Fruit fly (Drosophila melanogaster) whole organism, embryonic: ENCODE data around the gene CG6000.

Experiments used
- B-H2 ChIP-seq: fragments of 200-800 bp; sonication (Bioruptor generic); optimal IDR thresholded peaks from 2 replicates; lab custom pipeline; 2018; ENCODE audit warnings: missing biosample characterization, mild to moderate bottlenecking, missing genetic modification characterization
- CG1024 ChIP-seq: fragments of 200-800 bp; sonication (Bioruptor generic); IDR thresholded peaks from 2 replicates; pipeline ENCODE4 v1.3.6; 2022; ENCODE audit warnings: missing biosample characterization, missing genetic modification characterization
- CG11093 ChIP-seq: fragments of 200-800 bp; sonication (Bioruptor generic); IDR thresholded peaks from 3 replicates; pipeline ENCODE4 v1.3.6; 2022; ENCODE audit warnings: missing biosample characterization, missing genetic modification characterization
- CG13296 ChIP-seq: fragments of 200-800 bp; sonication (Bioruptor generic); optimal IDR thresholded peaks from 3 replicates; lab custom pipeline; 2018; ENCODE audit warnings: missing biosample characterization, mild to moderate bottlenecking, missing genetic modification characterization
- CG14014 ChIP-seq: fragments of 200-800 bp; sonication (Bioruptor generic); IDR thresholded peaks from 2 replicates; pipeline ENCODE4 v1.3.6; 2022; ENCODE audit warnings: missing biosample characterization, missing genetic modification characterization
- CG1647 ChIP-seq: fragments of 200-800 bp; sonication (Bioruptor generic); optimal IDR thresholded peaks from 3 replicates; lab custom pipeline; 2016; ENCODE audit warnings: missing biosample characterization, missing genetic modification characterization
- CG17361 ChIP-seq: fragments of 200-800 bp; sonication (Bioruptor generic); IDR thresholded peaks from 3 replicates; pipeline ENCODE4 v1.3.6; 2022; ENCODE audit warnings: missing biosample characterization, missing genetic modification characterization
- CG2120 ChIP-seq: fragments of 200-800 bp; sonication (Bioruptor generic); optimal IDR thresholded peaks from 3 replicates; lab custom pipeline; 2016; ENCODE audit warnings: missing biosample characterization, missing genetic modification characterization
- CG3163 ChIP-seq: fragments of 200-800 bp; sonication (Bioruptor generic); optimal IDR thresholded peaks from 3 replicates; lab custom pipeline; 2016; ENCODE audit warnings: missing biosample characterization, missing genetic modification characterization
- CG34376 ChIP-seq: fragments of 200-800 bp; sonication (Bioruptor generic); optimal IDR thresholded peaks from 2 replicates; lab custom pipeline; 2018; ENCODE audit warnings: missing biosample characterization, mild to moderate bottlenecking, missing genetic modification characterization
- CG42726 ChIP-seq: fragments of 200-800 bp; sonication (Bioruptor generic); IDR thresholded peaks from 2 replicates; pipeline ENCODE4 v1.3.6; 2022; ENCODE audit warnings: missing biosample characterization, missing genetic modification characterization; ENCODE audit not compliant: partially characterized antibody
- CG4360 ChIP-seq: fragments of 200-800 bp; sonication (Bioruptor generic); IDR thresholded peaks from 2 replicates; pipeline ENCODE4 v1.3.6; 2022; ENCODE audit warnings: missing biosample characterization, missing genetic modification characterization
- CG8089 ChIP-seq: fragments of 200-800 bp; sonication (Bioruptor generic); optimal IDR thresholded peaks from 3 replicates; lab custom pipeline; 2016; ENCODE audit warnings: missing biosample characterization, missing genetic modification characterization
- CG9932 ChIP-seq: fragments of 200-800 bp; sonication (Bioruptor generic); IDR thresholded peaks from 2 replicates; pipeline ENCODE4 v1.3.6; 2022; ENCODE audit warnings: missing biosample characterization, missing genetic modification characterization
- D19B ChIP-seq: fragments of 200-800 bp; sonication (Bioruptor generic); optimal IDR thresholded peaks from 2 replicates; lab custom pipeline; 2017; ENCODE audit warnings: missing biosample characterization, mild to moderate bottlenecking, missing genetic modification characterization
- Ets65A ChIP-seq: fragments of 200-800 bp; sonication (Bioruptor generic); peaks from one replicate; lab custom pipeline; 2016; ENCODE audit warnings: missing biosample characterization, missing genetic modification characterization
- Fer1 ChIP-seq: fragments of 200-800 bp; sonication (Bioruptor generic); optimal IDR thresholded peaks from 2 replicates; lab custom pipeline; 2017; ENCODE audit warnings: missing biosample characterization, mild to moderate bottlenecking, missing genetic modification characterization
- Fer2 ChIP-seq: fragments of 200-800 bp; sonication (Bioruptor generic); optimal IDR thresholded peaks from 2 replicates; lab custom pipeline; 2018; ENCODE audit warnings: missing biosample characterization, mild to moderate bottlenecking, missing genetic modification characterization, moderate library complexity
- H15 ChIP-seq: fragments of 200-800 bp; sonication (Bioruptor generic); IDR thresholded peaks from 3 replicates; pipeline ENCODE4 v1.3.6; 2022; ENCODE audit warnings: missing biosample characterization, missing genetic modification characterization
- Hmr ChIP-seq: fragments of 200-800 bp; sonication (Bioruptor generic); optimal IDR thresholded peaks from 3 replicates; lab custom pipeline; 2017; ENCODE audit warnings: mild to moderate bottlenecking, missing biosample characterization, missing genetic modification reagents, missing genetic modification characterization
- Hmx ChIP-seq: fragments of 200-800 bp; sonication (Bioruptor generic); optimal IDR thresholded peaks from 2 replicates; lab custom pipeline; 2016; ENCODE audit warnings: missing biosample characterization, missing genetic modification characterization
- MBD-R2 ChIP-seq: fragments of 200-800 bp; sonication (Bioruptor generic); IDR thresholded peaks from 2 replicates; pipeline ENCODE4 v1.3.6; 2022; ENCODE audit warnings: missing biosample characterization, missing genetic modification characterization
- Nf-YC ChIP-seq: fragments of 200-800 bp; optimal IDR thresholded peaks from 3 replicates; lab custom pipeline; 2019; ENCODE audit warnings: missing biosample characterization, mild to moderate bottlenecking, missing genetic modification characterization, moderate library complexity
- Pdp1 ChIP-seq, 2 experiments: fragments of 200-800 bp; sonication (Bioruptor generic); optimal IDR thresholded peaks; 3 replicates each; lab custom pipeline; 2016; ENCODE audit warnings: missing biosample characterization in 2 of 2, missing genetic modification characterization in 2 of 2, mild to moderate bottlenecking in 1 of 2, moderate library complexity in 1 of 2
- Rfx ChIP-seq: fragments of 200-800 bp; sonication (Bioruptor generic); IDR thresholded peaks from 2 replicates; pipeline ENCODE4 v1.3.6; 2022; ENCODE audit warnings: missing biosample characterization, missing genetic modification characterization
- Six4 ChIP-seq: fragments of 200-800 bp; sonication (Bioruptor generic); optimal IDR thresholded peaks from 2 replicates; lab custom pipeline; 2016; ENCODE audit warnings: missing biosample characterization, missing genetic modification characterization
- chinmo ChIP-seq: fragments of 200-800 bp; sonication (Bioruptor generic); IDR thresholded peaks from 4 replicates; pipeline ENCODE4 v1.3.6; 2022; ENCODE audit warnings: missing biosample characterization, missing genetic modification characterization; ENCODE audit not compliant: partially characterized antibody
- crp ChIP-seq, 2 experiments: fragments of 200-800 bp; sonication (Bioruptor generic); optimal IDR thresholded peaks; 2 replicates in 1 of 2; 3 replicates in 1 of 2; lab custom pipeline; 2017; ENCODE audit warnings: missing biosample characterization in 2 of 2, missing genetic modification characterization in 2 of 2, mild to moderate bottlenecking in 1 of 2, moderate library complexity in 1 of 2
- ftz-f1 ChIP-seq: fragments of 200-800 bp; sonication (Bioruptor generic); optimal IDR thresholded peaks from 2 replicates; lab custom pipeline; 2016; ENCODE audit warnings: missing biosample characterization, missing genetic modification characterization
- gfzf ChIP-seq: fragments of 200-800 bp; sonication (Bioruptor generic); optimal IDR thresholded peaks from 2 replicates; lab custom pipeline; 2016; ENCODE audit warnings: missing biosample characterization, mild to moderate bottlenecking, missing genetic modification characterization, moderate library complexity
- grau ChIP-seq: fragments of 200-800 bp; optimal IDR thresholded peaks from 3 replicates; lab custom pipeline; 2019; ENCODE audit warnings: missing biosample characterization, mild to moderate bottlenecking, missing genetic modification characterization, moderate library complexity
- gro ChIP-seq: fragments of 200-800 bp; sonication (Bioruptor generic); optimal IDR thresholded peaks from 2 replicates; lab custom pipeline; 2016; ENCODE audit warnings: missing biosample characterization, missing genetic modification characterization
- gt ChIP-seq: fragments of 200-800 bp; sonication (Bioruptor generic); IDR thresholded peaks from 2 replicates; pipeline ENCODE4 v1.3.6; 2022; ENCODE audit warnings: missing biosample characterization, missing genetic modification characterization
- her ChIP-seq: fragments of 200-800 bp; sonication (Bioruptor generic); optimal IDR thresholded peaks from 2 replicates; lab custom pipeline; 2016; ENCODE audit warnings: missing biosample characterization, missing genetic modification characterization
- hkb ChIP-seq, 2 experiments: fragments of 200-800 bp in 1 of 2; fragments of >200 bp in 1 of 2; sonication (Bioruptor generic) in 1 of 2; IDR thresholded peaks in 1 of 2; optimal IDR thresholded peaks in 1 of 2; 2 replicates each; pipeline versions ENCODE4 v1.3.6 to Lab custom; 2017 to 2022; ENCODE audit warnings: missing biosample characterization in 1 of 2, missing genetic modification characterization in 1 of 2
- hth ChIP-seq: fragments of >200 bp; optimal IDR thresholded peaks from 2 replicates; lab custom pipeline; 2017; ENCODE audit warnings: inconsistent platforms
- kni ChIP-seq: fragments of 200-800 bp; sonication (Bioruptor generic); optimal IDR thresholded peaks from 3 replicates; lab custom pipeline; 2017; ENCODE audit warnings: mild to moderate bottlenecking, missing biosample characterization, missing genetic modification reagents, missing genetic modification characterization
- lmd ChIP-seq: fragments of 200-800 bp; sonication (Bioruptor generic); IDR thresholded peaks from 2 replicates; pipeline ENCODE4 v1.3.6; 2022; ENCODE audit warnings: missing biosample characterization, missing genetic modification characterization
- nau ChIP-seq: fragments of 200-800 bp; sonication (Bioruptor generic); optimal IDR thresholded peaks from 3 replicates; lab custom pipeline; 2017; ENCODE audit warnings: missing biosample characterization, mild to moderate bottlenecking, missing genetic modification characterization, missing genetic modification reagents
- pan ChIP-seq, 4 experiments: fragments of >200 bp in 3 of 4; fragments of 200-800 bp in 1 of 4; sonication (Bioruptor generic) in 1 of 4; optimal IDR thresholded peaks in 3 of 4; IDR thresholded peaks in 1 of 4; 2 replicates each; pipeline versions ENCODE4 v1.3.6 to Lab custom; 2017 to 2022; ENCODE audit warnings: missing biosample characterization in 2 of 4, missing genetic modification characterization in 2 of 4, mixed read lengths in 1 of 4
- pb ChIP-seq: fragments of 200-800 bp; sonication (Bioruptor generic); optimal IDR thresholded peaks from 3 replicates; lab custom pipeline; 2016; ENCODE audit warnings: missing biosample characterization, missing genetic modification characterization
- sqz ChIP-seq: fragments of 200-800 bp; sonication (Bioruptor generic); optimal IDR thresholded peaks from 3 replicates; lab custom pipeline; 2018; ENCODE audit warnings: missing biosample characterization, mild to moderate bottlenecking, missing genetic modification characterization
- unc-4 ChIP-seq: fragments of 200-800 bp; sonication (Bioruptor generic); IDR thresholded peaks from 2 replicates; pipeline ENCODE4 v1.3.6; 2022; ENCODE audit warnings: missing biosample characterization, missing genetic modification characterization; ENCODE audit not compliant: partially characterized antibody
- vvl ChIP-seq: fragments of 200-800 bp; sonication (Bioruptor generic); IDR thresholded peaks from 2 replicates; pipeline ENCODE4 v1.3.6; 2022; ENCODE audit warnings: missing biosample characterization, missing genetic modification characterization

Gene CG6000

dm6 chr3R:24050690-24051440, 3.3 kb upstream of the CG6000 start, which contains the start of the genes Atg6 and Pisd (continued):
- no peak for TF ChIP-seq CG8089 (GFP tag; lab: Kevin White, UChicago)

dm6 chr3R:24051459-24052165, 2.6 kb upstream of the CG6000 start:
- TF ChIP-seq hth (lab: Kevin White, UChicago) (no peak), CG2120 (GFP tag; lab: Kevin White, UChicago) (peak; percentile 26), CG11093 (GFP tag; lab: Robert Waterston, UW) (no peak), CG17361 (GFP tag; lab: Robert Waterston, UW) (0 out of 3 replicates have a peak, but pooled peaks have one; percentile 9), CG4360 (GFP tag; lab: Robert Waterston, UW) (0 out of 2 replicates have a peak, but pooled peaks have one; percentile 7), Rfx (GFP tag; lab: Robert Waterston, UW) (peak; percentile 54; the same call in 1 of the 2 replicates), H15 (GFP tag; lab: Robert Waterston, UW) (no peak), ftz-f1 (GFP tag; lab: Kevin White, UChicago) (peak; percentile 13), CG34376 (GFP tag; lab: Kevin White, UChicago) (peak; percentile 73), kni (GFP tag; lab: Kevin White, UChicago) (no peak), CG1024 (0 out of 2 replicates have a peak, but pooled peaks have one; percentile 19), crp (GFP tag; optimal IDR thresholded peaks at IDR 0.05; lab: Kevin White, UChicago) (peak in 1 of 2 experiments; percentile 26), sqz (GFP tag; lab: Kevin White, UChicago) (no peak), vvl (GFP tag; lab: Robert Waterston, UW) (peak; percentile 29), CG14014 (GFP tag; lab: Robert Waterston, UW) (peak; percentile 30; the same call in 1 of the 2 replicates), D19B (GFP tag; lab: Kevin White, UChicago) (no peak), unc-4 (GFP tag; lab: Robert Waterston, UW) (0 out of 2 replicates have a peak, but pooled peaks have one; percentile 19), nau (peak; percentile 7), Nf-YC (peak; percentile 10), CG42726 (GFP tag; lab: Robert Waterston, UW) (peak; percentile 38; the same call in 1 of the 2 replicates), CG3163 (GFP tag; lab: Kevin White, UChicago) (no peak), Hmr (no peak), pb (GFP tag; lab: Kevin White, UChicago) (no peak), her (GFP tag; lab: Kevin White, UChicago) (peak; percentile 18), Ets65A (GFP tag; lab: Kevin White, UChicago) (peak; percentile 54), Six4 (GFP tag; lab: Kevin White, UChicago) (no peak), gro (GFP tag; lab: Kevin White, UChicago) (peak; percentile 9), MBD-R2 (GFP tag; lab: Robert Waterston, UW) (peak; percentile 32; the same call in 1 of the 2 replicates), Pdp1 (GFP tag; optimal IDR thresholded peaks at IDR 0.05; lab: Kevin White, UChicago) (peak in 1 of 2 experiments; percentile 81), gfzf (no peak), B-H2 (GFP tag; lab: Kevin White, UChicago) (peak; percentile 9), CG1647 (GFP tag; lab: Kevin White, UChicago) (no peak), gt (GFP tag; lab: Robert Waterston, UW) (no peak), lmd (GFP tag; lab: Robert Waterston, UW) (peak; percentile 33; the same call in 1 of the 2 replicates), hkb (optimal IDR thresholded peaks at IDR 0.05; lab: Kevin White, UChicago) (no peak), hkb (GFP tag; IDR thresholded peaks at IDR 0.05; lab: Robert Waterston, UW) (no peak), Fer2 (tag; lab: Kevin White, UChicago) (no peak), pan (optimal IDR thresholded peaks at IDR 0.05; lab: Kevin White, UChicago) (no peak), pan (GFP tag; optimal IDR thresholded peaks at IDR 0.05 in 1 of 2, IDR thresholded peaks at IDR 0.05 in 1 of 2) (peak in 1 of 2 experiments; percentile 41), Hmx (no peak), CG9932 (GFP tag; lab: Robert Waterston, UW) (peak; percentile 55), grau (tag; lab: Kevin White, UChicago) (no peak), Fer1 (GFP tag; lab: Kevin White, UChicago) (peak; percentile 63), chinmo (no peak), CG13296 (GFP tag; lab: Kevin White, UChicago) (peak; percentile 3)
